Worm (Caenorhabditis elegans) whole organism, L2 larva: ENCODE measurements around the gene clec-174.
"Not testable (repeated sequence)": the region's sequence is repeated elsewhere in the genome, so short reads cannot be mapped to it uniquely, and the experiment has no call there.

Source experiments
- C34F6.9 ChIP-seq: fragments of 150-350 bp; optimal IDR thresholded peaks from 2 replicates; lab custom pipeline; 2014; ENCODE audit warnings: missing biosample characterization, missing genetic modification characterization
- F13H6.1 ChIP-seq: sonication (generic microtip); optimal IDR thresholded peaks from 2 replicates; lab custom pipeline; 2016; ENCODE audit warnings: missing genetic modification characterization, missing compliant biosample characterization
- R02D3.7 ChIP-seq: fragments of 150-350 bp; optimal IDR thresholded peaks from 2 replicates; lab custom pipeline; 2014; ENCODE audit warnings: missing biosample characterization, missing genetic modification characterization
- ZK546.5 ChIP-seq: sonication (generic microtip); optimal IDR thresholded peaks from 2 replicates; lab custom pipeline; 2017; ENCODE audit warnings: missing biosample characterization, missing genetic modification characterization
- aly-2 ChIP-seq: fragments of 150-350 bp; optimal IDR thresholded peaks from 2 replicates; lab custom pipeline; 2014; ENCODE audit warnings: missing biosample characterization, missing genetic modification characterization
- ama-1 ChIP-seq: fragments of 150-350 bp; optimal IDR thresholded peaks from 2 replicates; lab custom pipeline; 2018; ENCODE audit warnings: inconsistent platforms
- blmp-1 ChIP-seq: sonication (generic microtip); optimal IDR thresholded peaks from 2 replicates; lab custom pipeline; 2017; ENCODE audit warnings: missing genetic modification characterization, mild to moderate bottlenecking, missing compliant biosample characterization, antibody characterized with exemption, moderate library complexity; ENCODE audit not compliant: insufficient read depth
- ceh-16 ChIP-seq: fragments of 150-350 bp; optimal IDR thresholded peaks from 2 replicates; lab custom pipeline; 2014; ENCODE audit warnings: missing biosample characterization, missing genetic modification characterization
- ceh-82 ChIP-seq: fragments of 150-350 bp; optimal IDR thresholded peaks from 2 replicates; lab custom pipeline; 2014; ENCODE audit warnings: missing biosample characterization, missing genetic modification characterization
- crh-2 ChIP-seq: sonication (generic microtip); optimal IDR thresholded peaks from 2 replicates; lab custom pipeline; 2017; ENCODE audit warnings: missing biosample characterization, missing genetic modification characterization
- dmd-4 ChIP-seq: sonication (generic microtip); optimal IDR thresholded peaks from 2 replicates; lab custom pipeline; 2017; ENCODE audit warnings: missing biosample characterization, missing genetic modification characterization
- elt-1 ChIP-seq: fragments of 150-350 bp; optimal IDR thresholded peaks from 2 replicates; lab custom pipeline; 2014; ENCODE audit warnings: missing biosample characterization, missing genetic modification characterization
- fos-1 ChIP-seq: fragments of 150-350 bp; optimal IDR thresholded peaks from 2 replicates; lab custom pipeline; 2014; ENCODE audit warnings: missing biosample characterization, missing genetic modification characterization
- gmeb-1 ChIP-seq: fragments of 150-350 bp; optimal IDR thresholded peaks from 2 replicates; lab custom pipeline; 2014; ENCODE audit warnings: missing biosample characterization, missing genetic modification characterization
- lin-39 ChIP-seq: fragments of 150-350 bp; optimal IDR thresholded peaks from 2 replicates; lab custom pipeline; 2014; ENCODE audit warnings: missing biosample characterization, missing genetic modification reagents, missing genetic modification characterization
- lsy-2 ChIP-seq, 2 experiments: fragments of 150-350 bp in 1 of 2; sonication (generic microtip) in 1 of 2; optimal IDR thresholded peaks; 2 replicates each; lab custom pipeline; 2014 to 2017; ENCODE audit warnings: missing biosample characterization in 2 of 2, missing genetic modification characterization in 2 of 2
- mab-5 ChIP-seq: fragments of 150-350 bp; optimal IDR thresholded peaks from 2 replicates; lab custom pipeline; 2014; ENCODE audit warnings: missing biosample characterization, missing genetic modification characterization
- mbf-1 ChIP-seq: sonication (generic microtip); optimal IDR thresholded peaks from 2 replicates; lab custom pipeline; 2017; ENCODE audit warnings: missing biosample characterization, missing genetic modification characterization
- mdl-1 ChIP-seq, 2 experiments: fragments of 150-350 bp in 1 of 2; sonication (generic microtip) in 1 of 2; optimal IDR thresholded peaks; 2 replicates each; lab custom pipeline; 2017; ENCODE audit warnings: missing biosample characterization in 2 of 2, missing genetic modification characterization in 2 of 2
- nhr-10 ChIP-seq: sonication (generic microtip); optimal IDR thresholded peaks from 2 replicates; lab custom pipeline; 2017; ENCODE audit warnings: missing biosample characterization, missing genetic modification characterization
- nhr-12 ChIP-seq: fragments of 150-350 bp; optimal IDR thresholded peaks from 2 replicates; lab custom pipeline; 2014; ENCODE audit warnings: missing biosample characterization, missing genetic modification characterization
- nhr-129 ChIP-seq: fragments of 150-350 bp; optimal IDR thresholded peaks from 2 replicates; lab custom pipeline; 2014; ENCODE audit warnings: missing biosample characterization, missing genetic modification characterization
- nhr-21 ChIP-seq: fragments of 150-350 bp; optimal IDR thresholded peaks from 2 replicates; lab custom pipeline; 2014; ENCODE audit warnings: missing biosample characterization, missing genetic modification characterization
- nhr-23 ChIP-seq: fragments of 150-350 bp; optimal IDR thresholded peaks from 2 replicates; lab custom pipeline; 2014; ENCODE audit warnings: missing biosample characterization, missing genetic modification reagents, missing genetic modification characterization
- nhr-25 ChIP-seq: fragments of 150-350 bp; sonication (generic microtip); optimal IDR thresholded peaks from 3 replicates; lab custom pipeline; 2014; ENCODE audit warnings: missing biosample characterization, missing genetic modification characterization
- skn-1 ChIP-seq: sonication (generic microtip); optimal IDR thresholded peaks from 2 replicates; lab custom pipeline; 2017; ENCODE audit warnings: missing biosample characterization, missing genetic modification characterization
- sma-3 ChIP-seq: sonication (generic microtip); optimal IDR thresholded peaks from 2 replicates; lab custom pipeline; 2016; ENCODE audit warnings: missing genetic modification reagents, missing genetic modification characterization, missing compliant biosample characterization
- sma-9 ChIP-seq, 2 experiments: fragments of 150-350 bp in 1 of 2; sonication (generic microtip) in 1 of 2; optimal IDR thresholded peaks; 2 replicates each; lab custom pipeline; 2014 to 2016; ENCODE audit warnings: missing genetic modification characterization in 2 of 2, mild to moderate bottlenecking in 1 of 2, missing biosample characterization in 1 of 2, missing compliant biosample characterization in 1 of 2, missing genetic modification reagents in 1 of 2, moderate library complexity in 1 of 2
- snpc-4 ChIP-seq: fragments of 150-350 bp; optimal IDR thresholded peaks from 2 replicates; lab custom pipeline; 2014; ENCODE audit warnings: missing biosample characterization, missing genetic modification characterization
- unc-39 ChIP-seq: fragments of 150-350 bp; optimal IDR thresholded peaks from 2 replicates; lab custom pipeline; 2014; ENCODE audit warnings: missing biosample characterization, missing genetic modification characterization
- zag-1 ChIP-seq: fragments of 150-350 bp; optimal IDR thresholded peaks from 2 replicates; lab custom pipeline; 2014; ENCODE audit warnings: missing biosample characterization, missing genetic modification characterization
- ztf-1 ChIP-seq: fragments of 200-800 bp; sonication (Bioruptor generic); conservative IDR thresholded peaks from 2 replicates; pipeline ENCODE4 v1.3.6; 2022; ENCODE audit warnings: missing genetic modification characterization, missing compliant biosample characterization
- ztf-11 ChIP-seq: sonication (generic microtip); optimal IDR thresholded peaks from 2 replicates; lab custom pipeline; 2017; ENCODE audit warnings: missing biosample characterization, missing genetic modification characterization
- ztf-4 ChIP-seq: fragments of 150-350 bp; optimal IDR thresholded peaks from 2 replicates; lab custom pipeline; 2014; ENCODE audit warnings: missing biosample characterization, missing genetic modification characterization

clec-174 gene

DNA sequence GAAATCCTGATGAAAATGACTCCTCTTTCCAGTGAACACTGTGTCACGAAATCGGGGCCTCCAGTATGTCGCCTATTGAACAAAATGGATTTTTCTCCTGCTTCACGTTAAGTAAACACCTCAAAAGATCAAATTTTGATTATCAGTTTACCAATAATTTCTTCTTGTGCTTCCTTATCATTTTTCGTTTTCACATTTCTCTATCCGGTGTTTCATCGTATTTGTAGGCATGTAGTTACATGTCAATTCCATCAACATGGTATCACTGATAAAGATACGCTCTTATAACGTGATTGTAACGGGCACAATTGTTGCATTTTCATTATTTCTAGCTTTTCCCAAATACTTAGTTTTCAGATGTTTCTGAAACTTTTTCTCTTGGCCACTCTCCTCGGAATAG lies 3.0 kb upstream of the clec-174 start, which contains the start of gene clec-72:
Gene clec-72, plus strand, starts transcription at position 358 of the 400 bp plus-strand sequence.
- no peak for TF ChIP-seq C34F6.9 (tag; lab: Kevin White, UChicago)
- TF ChIP-seq nhr-12 (tag; lab: Kevin White, UChicago) = no peak
- no peak for TF ChIP-seq nhr-21 (tag; lab: Kevin White, UChicago)
- TF ChIP-seq sma-3 = no peak
- TF ChIP-seq ztf-1 (GFP tag; lab: Robert Waterston, UW) = no peak
- peak; percentile 11 for TF ChIP-seq skn-1
- TF ChIP-seq crh-2 (tag; lab: Kevin White, UChicago) = peak; percentile 18
- TF ChIP-seq blmp-1 (tag; lab: Kevin White, UChicago) = no peak
- TF ChIP-seq lin-39 (tag; lab: Kevin White, UChicago) = no peak
- no peak for TF ChIP-seq ZK546.5 (tag; lab: Kevin White, UChicago)
- TF ChIP-seq gmeb-1 (tag; lab: Kevin White, UChicago) = peak; percentile 5
- no peak for TF ChIP-seq aly-2
- peak; percentile 50 for TF ChIP-seq sma-9 (GFP tag; optimal IDR thresholded peaks at IDR 0.05; lab: Kevin White, UChicago)
- no peak for TF ChIP-seq sma-9 (tag; optimal IDR thresholded peaks at IDR 0.05; lab: Kevin White, UChicago)
- no peak for TF ChIP-seq nhr-10 (tag; lab: Kevin White, UChicago)
- peak; percentile 98 for TF ChIP-seq fos-1 (tag; lab: Kevin White, UChicago)
- no peak for TF ChIP-seq zag-1 (tag; lab: Kevin White, UChicago)

- no peak for TF ChIP-seq snpc-4 (tag; lab: Kevin White, UChicago)
- TF ChIP-seq ama-1 = no peak
- no peak for TF ChIP-seq R02D3.7 (tag; lab: Kevin White, UChicago)
- no peak for TF ChIP-seq nhr-10 (tag; lab: Kevin White, UChicago)
- no peak for TF ChIP-seq mdl-1 (tag; optimal IDR thresholded peaks at IDR 0.05; lab: Kevin White, UChicago)
- no peak for TF ChIP-seq mab-5 (tag; lab: Kevin White, UChicago)
- TF ChIP-seq, all 48 proteins: peak for 0
Measured at ce11 chrIV:3943003-3943402, 1.5 kb upstream of the clec-174 start, which contains the start of gene Y46C8AL.11. Gene Y46C8AL.11, plus strand, starts transcription at chrIV:3943303.

DNA sequence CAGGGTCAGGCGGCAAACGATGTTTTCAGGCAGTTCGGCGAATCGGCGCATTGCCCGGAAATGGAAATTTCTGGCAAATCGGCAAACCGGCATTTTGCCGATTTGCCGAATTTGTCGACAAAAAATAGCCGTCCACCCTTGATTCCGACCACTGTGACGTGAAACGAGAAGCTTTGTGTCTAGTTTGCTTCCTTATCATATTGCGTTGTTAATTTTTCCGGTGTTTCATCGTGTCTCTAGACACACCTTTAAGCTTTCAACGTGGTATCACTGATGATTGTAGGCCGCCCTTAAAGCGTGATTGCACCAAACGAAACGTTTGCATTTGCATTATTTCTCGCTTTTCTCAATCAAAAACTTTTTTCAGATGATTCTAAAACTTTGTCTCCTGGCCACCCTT lies 4.4 kb downstream of the clec-174 start, which contains the start of gene clec-71:
Gene clec-71, plus strand, starts transcription at position 362 of the 400 bp plus-strand sequence.
- TF ChIP-seq ztf-11 (tag; lab: Kevin White, UChicago) (no peak), zag-1 (tag; lab: Kevin White, UChicago) (no peak), C34F6.9 (tag; lab: Kevin White, UChicago) (no peak), nhr-23 (no peak), sma-9 (GFP tag; optimal IDR thresholded peaks at IDR 0.05; lab: Kevin White, UChicago) (no peak), sma-9 (tag; optimal IDR thresholded peaks at IDR 0.05; lab: Kevin White, UChicago) (no peak), ceh-82 (tag; lab: Kevin White, UChicago) (no peak), aly-2 (no peak), ztf-4 (tag; lab: Kevin White, UChicago) (no peak), unc-39 (tag; lab: Kevin White, UChicago) (no peak), mbf-1 (tag; lab: Kevin White, UChicago) (no peak), nhr-129 (tag; lab: Kevin White, UChicago) (no peak), mdl-1 (tag; optimal IDR thresholded peaks at IDR 0.05; lab: Kevin White, UChicago) (no peak), snpc-4 (tag; lab: Kevin White, UChicago) (no peak), gmeb-1 (tag; lab: Kevin White, UChicago) (no peak), F13H6.1 (tag; lab: Kevin White, UChicago) (no peak), sma-3 (no peak), nhr-25 (tag; lab: Kevin White, UChicago) (no peak)
- TF ChIP-seq, all 48 proteins: peak for 0

ce11 chrIV:3932408-3932807 lies 9.1 kb downstream of the clec-174 start, which contains the start of gene clec-70:
Gene clec-70, plus strand, starts transcription at chrIV:3932708.
- not testable (repeated sequence) for TF ChIP-seq dmd-4; lsy-2 (tag; optimal IDR thresholded peaks at IDR 0.05; lab: Kevin White, UChicago); sma-9 (GFP tag; optimal IDR thresholded peaks at IDR 0.05; lab: Kevin White, UChicago); sma-9 (tag; optimal IDR thresholded peaks at IDR 0.05; lab: Kevin White, UChicago)

ce11 chrIV:3926117-3926516 lies 15.4 kb downstream of the clec-174 start, which contains the start of gene clec-68:
Gene clec-68, plus strand, starts transcription at chrIV:3926417.
- TF ChIP-seq ceh-16 (tag; lab: Kevin White, UChicago) (no peak), unc-39 (tag; lab: Kevin White, UChicago) (no peak), ceh-82 (tag; lab: Kevin White, UChicago) (no peak), nhr-12 (tag; lab: Kevin White, UChicago) (no peak), C34F6.9 (tag; lab: Kevin White, UChicago) (no peak), nhr-10 (tag; lab: Kevin White, UChicago) (no peak), elt-1 (no peak), crh-2 (tag; lab: Kevin White, UChicago) (no peak), ztf-1 (GFP tag; lab: Robert Waterston, UW) (no peak), zag-1 (tag; lab: Kevin White, UChicago) (no peak)
